Worm (Caenorhabditis elegans) whole organism, L2 larva: Measurements from ENCODE around the gene fig-1.

Experiments used
- R02D3.7 ChIP-seq: fragments of 150-350 bp; optimal IDR thresholded peaks from 2 replicates; lab custom pipeline; 2014; ENCODE audit warnings: missing biosample characterization, missing genetic modification characterization
- Y55F3AM.14 ChIP-seq: fragments of 200-800 bp; sonication (Bioruptor generic); optimal IDR thresholded peaks from 2 replicates; lab custom pipeline; 2018; ENCODE audit warnings: mild to moderate bottlenecking, missing genetic modification characterization, missing compliant biosample characterization
- alr-1 ChIP-seq: fragments of 150-350 bp; optimal IDR thresholded peaks from 2 replicates; lab custom pipeline; 2014; ENCODE audit warnings: missing biosample characterization, missing genetic modification characterization
- aly-2 ChIP-seq: fragments of 150-350 bp; optimal IDR thresholded peaks from 2 replicates; lab custom pipeline; 2014; ENCODE audit warnings: missing biosample characterization, missing genetic modification characterization
- ama-1 ChIP-seq: fragments of 150-350 bp; optimal IDR thresholded peaks from 2 replicates; lab custom pipeline; 2018; ENCODE audit warnings: inconsistent platforms
- fos-1 ChIP-seq: fragments of 150-350 bp; optimal IDR thresholded peaks from 2 replicates; lab custom pipeline; 2014; ENCODE audit warnings: missing biosample characterization, missing genetic modification characterization
- nhr-11 ChIP-seq: fragments of 150-350 bp; optimal IDR thresholded peaks from 2 replicates; lab custom pipeline; 2014; ENCODE audit warnings: missing biosample characterization, missing genetic modification characterization
- peb-1 ChIP-seq: fragments of 150-350 bp; optimal IDR thresholded peaks from 2 replicates; lab custom pipeline; 2014; ENCODE audit warnings: missing biosample characterization, missing genetic modification characterization
- skn-1 ChIP-seq: sonication (generic microtip); optimal IDR thresholded peaks from 2 replicates; lab custom pipeline; 2017; ENCODE audit warnings: missing biosample characterization, missing genetic modification characterization
- snpc-4 ChIP-seq: fragments of 150-350 bp; optimal IDR thresholded peaks from 2 replicates; lab custom pipeline; 2014; ENCODE audit warnings: missing biosample characterization, missing genetic modification characterization
- unc-62 ChIP-seq: fragments of 150-350 bp; optimal IDR thresholded peaks from 2 replicates; lab custom pipeline; 2014; ENCODE audit warnings: missing biosample characterization, missing genetic modification reagents, missing genetic modification characterization
- ztf-11 ChIP-seq: sonication (generic microtip); optimal IDR thresholded peaks from 2 replicates; lab custom pipeline; 2017; ENCODE audit warnings: missing biosample characterization, missing genetic modification characterization

ce11 chrV:11010768-11011167 is 29.8 kb upstream of the fig-1 start:
- TF ChIP-seq R02D3.7 (tag; lab: Kevin White, UChicago), result no peak
- TF ChIP-seq unc-62 (GFP tag; lab: Kevin White, UChicago), result no peak
- TF ChIP-seq Y55F3AM.14 (GFP tag; lab: Kevin White, UChicago), result no peak
- no peak for TF ChIP-seq alr-1
- no peak for TF ChIP-seq peb-1 (tag; lab: Kevin White, UChicago)
- TF ChIP-seq ztf-11 (tag; lab: Kevin White, UChicago), result no peak
- TF ChIP-seq snpc-4 (tag; lab: Kevin White, UChicago), result no peak
- TF ChIP-seq aly-2 (tag; lab: Kevin White, UChicago), result no peak
- no peak for TF ChIP-seq skn-1 (tag; lab: Kevin White, UChicago)
- no peak for TF ChIP-seq ama-1 (lab: Kevin White, UChicago)
- TF ChIP-seq fos-1 (tag; lab: Kevin White, UChicago), result no peak
- no peak for TF ChIP-seq nhr-11 (tag; lab: Kevin White, UChicago)
